Worm (Caenorhabditis elegans) whole organism, L4 larva: ENCODE data around the gene isy-1.

ENCODE experiments used
- F10B5.3 ChIP-seq: sonication (generic microtip); optimal IDR thresholded peaks from 2 replicates; lab custom pipeline; 2016; ENCODE audit warnings: mild to moderate bottlenecking, missing genetic modification characterization, missing compliant biosample characterization
- F44E2.7 ChIP-seq: fragments of 200-800 bp; sonication (Bioruptor generic); IDR thresholded peaks from 2 replicates; pipeline ENCODE4 v2.1.2; 2022; ENCODE audit warnings: missing genetic modification characterization, missing compliant biosample characterization
- R02D3.7 ChIP-seq: fragments of 150-350 bp; sonication (generic microtip); optimal IDR thresholded peaks from 3 replicates; lab custom pipeline; 2014; ENCODE audit warnings: missing biosample characterization, missing genetic modification characterization
- Y105C5A.15 ChIP-seq: fragments of 200-800 bp; sonication (Bioruptor generic); IDR thresholded peaks from 2 replicates; pipeline ENCODE4 v1.3.6; 2022; ENCODE audit warnings: missing genetic modification characterization, missing compliant biosample characterization
- Y5F2A.4 ChIP-seq: fragments of 200-800 bp; sonication (Bioruptor generic); optimal IDR thresholded peaks from 2 replicates; lab custom pipeline; 2018; ENCODE audit warnings: mild to moderate bottlenecking, missing genetic modification characterization, missing compliant biosample characterization
- aha-1 ChIP-seq: fragments of 150-350 bp; peaks from one replicate; lab custom pipeline; 2014; ENCODE audit warnings: missing biosample characterization, missing genetic modification characterization
- aly-2 ChIP-seq: sonication (generic microtip); optimal IDR thresholded peaks from 2 replicates; lab custom pipeline; 2018; ENCODE audit warnings: missing biosample characterization, missing genetic modification characterization
- ama-1 ChIP-seq: fragments of 150-350 bp; optimal IDR thresholded peaks from 2 replicates; lab custom pipeline; 2014; ENCODE audit warnings: inconsistent platforms, mixed read lengths
- arid-1 ChIP-seq: fragments of 200-800 bp; sonication (Bioruptor generic); conservative IDR thresholded peaks from 2 replicates; pipeline ENCODE4 v1.3.6; 2022; ENCODE audit warnings: missing genetic modification reagents, missing genetic modification characterization, missing compliant biosample characterization
- attf-4 ChIP-seq: sonication (generic microtip); optimal IDR thresholded peaks from 3 replicates; lab custom pipeline; 2017; ENCODE audit warnings: missing biosample characterization, missing genetic modification characterization
- ceh-28 ChIP-seq: fragments of 150-350 bp; optimal IDR thresholded peaks from 2 replicates; lab custom pipeline; 2014; ENCODE audit warnings: missing biosample characterization, missing genetic modification reagents, missing genetic modification characterization
- ceh-62 ChIP-seq: sonication (generic microtip); optimal IDR thresholded peaks from 2 replicates; lab custom pipeline; 2017; ENCODE audit warnings: missing biosample characterization, missing genetic modification characterization
- ceh-82 ChIP-seq: sonication (generic microtip); optimal IDR thresholded peaks from 2 replicates; lab custom pipeline; 2017; ENCODE audit warnings: missing biosample characterization, missing genetic modification characterization
- cey-2 ChIP-seq: sonication (generic microtip); optimal IDR thresholded peaks from 3 replicates; lab custom pipeline; 2017; ENCODE audit warnings: missing genetic modification characterization, mild to moderate bottlenecking, missing compliant biosample characterization, antibody characterized with exemption, borderline replicate concordance; ENCODE audit not compliant: insufficient read depth
- daf-19 ChIP-seq: fragments of 200-800 bp; sonication (Bioruptor generic); conservative IDR thresholded peaks from 2 replicates; pipeline ENCODE4 v1.3.6; 2022; ENCODE audit warnings: missing genetic modification characterization, missing compliant biosample characterization
- daf-8 ChIP-seq: fragments of 200-800 bp; sonication (Bioruptor generic); IDR thresholded peaks from 2 replicates; pipeline ENCODE4 v1.3.6; 2022; ENCODE audit warnings: missing genetic modification characterization, missing compliant biosample characterization
- dmd-8 ChIP-seq: fragments of 200-800 bp; sonication (Bioruptor generic); IDR thresholded peaks from 2 replicates; pipeline ENCODE4 v1.3.6; 2022; ENCODE audit warnings: missing genetic modification characterization, missing compliant biosample characterization
- dmd-9 ChIP-seq: fragments of 200-800 bp; sonication (Bioruptor generic); IDR thresholded peaks from 2 replicates; pipeline ENCODE4 v1.3.6; 2022; ENCODE audit warnings: missing genetic modification reagents, missing genetic modification characterization, missing compliant biosample characterization
- egl-27 ChIP-seq: sonication (generic microtip); optimal IDR thresholded peaks from 3 replicates; lab custom pipeline; 2017; ENCODE audit warnings: missing biosample characterization, missing genetic modification reagents, missing genetic modification characterization
- hmg-1.1 ChIP-seq: fragments of 200-800 bp; sonication (Bioruptor generic); IDR thresholded peaks from 2 replicates; pipeline ENCODE4 v1.3.6; 2022; ENCODE audit warnings: missing genetic modification reagents, missing genetic modification characterization, missing compliant biosample characterization
- jun-1 ChIP-seq: fragments of 150-350 bp; optimal IDR thresholded peaks from 2 replicates; lab custom pipeline; 2014; ENCODE audit warnings: missing biosample characterization, missing genetic modification reagents, missing genetic modification characterization
- lin-1 ChIP-seq: fragments of 200-800 bp; sonication (Bioruptor generic); IDR thresholded peaks from 2 replicates; pipeline ENCODE4 v1.3.6; 2022; ENCODE audit warnings: missing genetic modification reagents, missing genetic modification characterization, missing compliant biosample characterization
- lin-13 ChIP-seq: fragments of 150-350 bp; optimal IDR thresholded peaks from 2 replicates; lab custom pipeline; 2014; ENCODE audit warnings: missing biosample characterization, missing genetic modification reagents, missing genetic modification characterization
- lin-15B ChIP-seq: fragments of 150-350 bp; sonication (generic microtip); optimal IDR thresholded peaks from 3 replicates; lab custom pipeline; 2014; ENCODE audit warnings: missing biosample characterization, missing genetic modification characterization
- lin-29 ChIP-seq: fragments of 200-800 bp; sonication (Bioruptor generic); IDR thresholded peaks from 2 replicates; pipeline ENCODE4 v1.3.6; 2022; ENCODE audit warnings: missing genetic modification reagents, missing genetic modification characterization, missing compliant biosample characterization
- lir-3 ChIP-seq: sonication (generic microtip); optimal IDR thresholded peaks from 2 replicates; lab custom pipeline; 2016; ENCODE audit warnings: mild to moderate bottlenecking, missing genetic modification characterization, missing compliant biosample characterization
- madf-5 ChIP-seq, 2 experiments: fragments of 200-800 bp; sonication (Bioruptor generic); IDR thresholded peaks; 2 replicates each; pipeline ENCODE4 v1.3.6; 2022; ENCODE audit warnings: missing compliant biosample characterization in 2 of 2, missing genetic modification characterization in 2 of 2
- mdt-29 ChIP-seq: fragments of 200-800 bp; sonication (Bioruptor generic); IDR thresholded peaks from 2 replicates; pipeline ENCODE4 v1.3.6; 2022; ENCODE audit warnings: missing genetic modification reagents, missing genetic modification characterization, missing compliant biosample characterization
- mep-1 ChIP-seq: fragments of 150-350 bp; sonication (generic microtip); optimal IDR thresholded peaks from 3 replicates; lab custom pipeline; 2014; ENCODE audit warnings: missing biosample characterization, missing genetic modification characterization
- mes-2 ChIP-seq: sonication (generic microtip); optimal IDR thresholded peaks from 2 replicates; lab custom pipeline; 2016; ENCODE audit warnings: missing genotype, mild to moderate bottlenecking, missing genetic modification characterization, missing compliant biosample characterization; ENCODE audit not compliant: poor library complexity, severe bottlenecking
- mxl-2 ChIP-seq: fragments of 200-800 bp; sonication (Bioruptor generic); conservative IDR thresholded peaks from 2 replicates; pipeline ENCODE4 v1.3.6; 2022; ENCODE audit warnings: missing genetic modification reagents, missing genetic modification characterization, missing compliant biosample characterization
- mxl-3 ChIP-seq: fragments of 200-800 bp; sonication (Bioruptor generic); optimal IDR thresholded peaks from 2 replicates; lab custom pipeline; 2018; ENCODE audit warnings: mild to moderate bottlenecking, missing genetic modification characterization, missing compliant biosample characterization
- nhr-10 ChIP-seq: fragments of 150-350 bp; optimal IDR thresholded peaks from 2 replicates; lab custom pipeline; 2014; ENCODE audit warnings: missing biosample characterization, missing genetic modification characterization
- nhr-102 ChIP-seq: sonication (generic microtip); optimal IDR thresholded peaks from 2 replicates; lab custom pipeline; 2016; ENCODE audit warnings: mild to moderate bottlenecking, missing genetic modification characterization, moderate library complexity, missing compliant biosample characterization
- nhr-11 ChIP-seq: fragments of 150-350 bp; optimal IDR thresholded peaks from 2 replicates; lab custom pipeline; 2014; ENCODE audit warnings: missing biosample characterization, missing genetic modification characterization
- nhr-111 ChIP-seq: fragments of 200-800 bp; sonication (Bioruptor generic); optimal IDR thresholded peaks from 2 replicates; lab custom pipeline; 2018; ENCODE audit warnings: mild to moderate bottlenecking, missing genetic modification characterization, missing compliant biosample characterization
- nhr-42 ChIP-seq: fragments of 200-800 bp; sonication (Bioruptor generic); IDR thresholded peaks from 2 replicates; pipeline ENCODE4 v1.3.6; 2022; ENCODE audit warnings: missing genetic modification characterization, missing compliant biosample characterization
- nhr-48 ChIP-seq: sonication (generic microtip); optimal IDR thresholded peaks from 2 replicates; lab custom pipeline; 2016; ENCODE audit warnings: mild to moderate bottlenecking, missing genetic modification characterization, missing compliant biosample characterization
- nhr-77 ChIP-seq: fragments of 150-350 bp; optimal IDR thresholded peaks from 2 replicates; lab custom pipeline; 2014; ENCODE audit warnings: missing biosample characterization, missing genetic modification characterization
- pha-4 ChIP-seq, 2 experiments: fragments of 150-350 bp in 1 of 2; fragments of 200-800 bp in 1 of 2; sonication (Bioruptor generic) in 1 of 2; IDR thresholded peaks in 1 of 2; optimal IDR thresholded peaks in 1 of 2; 2 replicates each; pipeline versions ENCODE4 v1.3.6 to Lab custom; 2014 to 2022; ENCODE audit warnings: missing genetic modification characterization in 2 of 2, missing genetic modification reagents in 2 of 2, missing biosample characterization in 1 of 2, missing compliant biosample characterization in 1 of 2
- pqm-1 ChIP-seq: sonication (generic microtip); optimal IDR thresholded peaks from 2 replicates; lab custom pipeline; 2017; ENCODE audit warnings: missing biosample characterization, missing genetic modification characterization
- rbr-2 ChIP-seq: sonication (generic microtip); optimal IDR thresholded peaks from 2 replicates; lab custom pipeline; 2016; ENCODE audit warnings: missing genotype, missing genetic modification characterization, missing compliant biosample characterization
- saeg-2 ChIP-seq: fragments of 200-800 bp; sonication (Bioruptor generic); IDR thresholded peaks from 2 replicates; pipeline ENCODE4 v1.3.6; 2022; ENCODE audit warnings: missing genetic modification reagents, missing genetic modification characterization, missing compliant biosample characterization
- sdz-12 ChIP-seq: fragments of 200-800 bp; sonication (Bioruptor generic); optimal IDR thresholded peaks from 2 replicates; lab custom pipeline; 2018; ENCODE audit warnings: mild to moderate bottlenecking, missing genetic modification characterization, missing compliant biosample characterization
- set-16 ChIP-seq: fragments of 200-800 bp; sonication (Bioruptor generic); IDR thresholded peaks from 2 replicates; pipeline ENCODE4 v1.3.6; 2022; ENCODE audit warnings: missing genetic modification reagents, missing genetic modification characterization, missing compliant biosample characterization
- skn-1 ChIP-seq: fragments of 150-350 bp; optimal IDR thresholded peaks from 2 replicates; lab custom pipeline; 2014; ENCODE audit warnings: missing biosample characterization, missing genetic modification characterization
- spr-3 ChIP-seq: fragments of 200-800 bp; sonication (Bioruptor generic); optimal IDR thresholded peaks from 2 replicates; lab custom pipeline; 2018; ENCODE audit warnings: mild to moderate bottlenecking, missing genetic modification characterization, missing compliant biosample characterization
- unc-39 ChIP-seq: sonication (generic microtip); optimal IDR thresholded peaks from 2 replicates; lab custom pipeline; 2017; ENCODE audit warnings: missing biosample characterization, missing genetic modification characterization
- zfp-2 ChIP-seq: sonication (generic microtip); optimal IDR thresholded peaks from 2 replicates; lab custom pipeline; 2016; ENCODE audit warnings: mild to moderate bottlenecking, missing genetic modification characterization, missing compliant biosample characterization
- zfp-3 ChIP-seq: fragments of 200-800 bp; sonication (Bioruptor generic); conservative IDR thresholded peaks from 2 replicates; pipeline ENCODE4 v1.3.6; 2022; ENCODE audit warnings: missing genetic modification reagents, missing genetic modification characterization, missing compliant biosample characterization
- zip-11 ChIP-seq: fragments of 200-800 bp; sonication (Bioruptor generic); IDR thresholded peaks from 2 replicates; pipeline ENCODE4 v1.3.6; 2022; ENCODE audit warnings: missing genetic modification characterization, missing compliant biosample characterization
- ztf-11 ChIP-seq: fragments of 150-350 bp; optimal IDR thresholded peaks from 2 replicates; lab custom pipeline; 2014; ENCODE audit warnings: missing biosample characterization, missing genetic modification characterization
- ztf-7 ChIP-seq: fragments of 150-350 bp; optimal IDR thresholded peaks from 2 replicates; lab custom pipeline; 2014; ENCODE audit warnings: missing biosample characterization, missing genetic modification characterization

Gene isy-1

ce11 chrV:10961448-10961870 lies 39.0 kb downstream of the isy-1 start (continued):
- TF ChIP-seq ceh-28 (tag; lab: Kevin White, UChicago) = no peak
- no peak for TF ChIP-seq cey-2 (tag; lab: Kevin White, UChicago)
- no peak for TF ChIP-seq saeg-2
- TF ChIP-seq Y105C5A.15 (GFP tag; lab: Robert Waterston, UW) = no peak
- no peak for TF ChIP-seq spr-3 (GFP tag; lab: Kevin White, UChicago)
- peak; percentile 35 for TF ChIP-seq lin-13 (GFP tag; lab: Kevin White, UChicago)
- TF ChIP-seq zfp-3 (GFP tag; lab: Robert Waterston, UW) = no peak
- TF ChIP-seq lin-15B (tag; lab: Kevin White, UChicago) = no peak
- TF ChIP-seq nhr-102 (tag; lab: Kevin White, UChicago) = no peak
- TF ChIP-seq arid-1 (GFP tag; lab: Robert Waterston, UW) = 0 out of 2 replicates have a peak, but pooled peaks have one; percentile 19
- no peak for TF ChIP-seq ztf-11
- no peak for TF ChIP-seq F10B5.3 (tag; lab: Kevin White, UChicago)
- no peak for TF ChIP-seq F44E2.7
- TF ChIP-seq dmd-8 (GFP tag; lab: Robert Waterston, UW) = no peak
- TF ChIP-seq jun-1 = no peak
- TF ChIP-seq ama-1 = peak; percentile 6
- no peak for TF ChIP-seq madf-5 (GFP tag; IDR thresholded peaks at IDR 0.05; lab: Robert Waterston, UW)
- TF ChIP-seq nhr-11 (tag; lab: Kevin White, UChicago) = peak; percentile 86
- no peak for TF ChIP-seq lir-3 (tag; lab: Kevin White, UChicago)
- TF ChIP-seq set-16 (GFP tag; lab: Robert Waterston, UW) = peak; percentile 45
- TF ChIP-seq ceh-82 = no peak
- TF ChIP-seq skn-1 (tag; lab: Kevin White, UChicago) = no peak
- TF ChIP-seq sdz-12 (GFP tag; lab: Kevin White, UChicago) = no peak
- no peak for TF ChIP-seq zip-11 (GFP tag; lab: Robert Waterston, UW)
- no peak for TF ChIP-seq lin-29
- TF ChIP-seq aly-2 (tag; lab: Kevin White, UChicago) = no peak
- no peak for TF ChIP-seq Y5F2A.4
- TF ChIP-seq nhr-48 (tag; lab: Kevin White, UChicago) = peak; percentile 40
- TF ChIP-seq nhr-42 = peak; percentile 65; the same call in 1 of the 2 replicates
- no peak for TF ChIP-seq nhr-111 (GFP tag; lab: Kevin White, UChicago)
- TF ChIP-seq mep-1 (tag; lab: Kevin White, UChicago) = peak; percentile 60
- TF ChIP-seq mxl-3 = peak; percentile 29
- TF ChIP-seq unc-39 = no peak
- no peak for TF ChIP-seq aha-1
- TF ChIP-seq daf-19 (GFP tag; lab: Robert Waterston, UW) = 0 out of 2 replicates have a peak, but pooled peaks have one; percentile 38
- no peak for TF ChIP-seq mdt-29 (GFP tag; lab: Robert Waterston, UW)
- no peak for TF ChIP-seq daf-8
- no peak for TF ChIP-seq zfp-2 (tag; lab: Kevin White, UChicago)
- no peak for TF ChIP-seq lin-1 (GFP tag; lab: Robert Waterston, UW)
- TF ChIP-seq mes-2 (tag; lab: Kevin White, UChicago) = peak; percentile 7
- TF ChIP-seq rbr-2 (tag; lab: Kevin White, UChicago) = peak; percentile 65
- no peak for TF ChIP-seq mxl-2
- no peak for TF ChIP-seq dmd-9 (GFP tag; lab: Robert Waterston, UW)
- TF ChIP-seq pqm-1 = no peak
- no peak for TF ChIP-seq ceh-62
- TF ChIP-seq egl-27 (tag; lab: Kevin White, UChicago) = no peak
- TF ChIP-seq R02D3.7 = no peak
- no peak for TF ChIP-seq pha-4 (GFP tag; IDR thresholded peaks at IDR 0.05; lab: Robert Waterston, UW)
- no peak for TF ChIP-seq pha-4 (tag; optimal IDR thresholded peaks at IDR 0.05; lab: Kevin White, UChicago)
- TF ChIP-seq attf-4 = no peak
- TF ChIP-seq nhr-10 (tag; lab: Kevin White, UChicago) = no peak
- TF ChIP-seq nhr-77 (tag; lab: Kevin White, UChicago) = no peak
- TF ChIP-seq ztf-7 = no peak
- peak; percentile 64; the same call in 1 of the 2 replicates for TF ChIP-seq hmg-1.1
